Worm (Caenorhabditis elegans) whole organism, L4 larva: ENCODE measurements around the gene tofu-2.
A peak's percentile ranks its signal among the peaks of the same experiment; 100 is the strongest.

Experiments used
- F49E8.2 ChIP-seq: sonication (generic microtip); optimal IDR thresholded peaks from 2 replicates; lab custom pipeline; 2016; ENCODE audit warnings: missing compliant biosample characterization, mild to moderate bottlenecking, missing genetic modification characterization, borderline replicate concordance
- Y48G9A.11 ChIP-seq: fragments of 200-800 bp; sonication (Bioruptor generic); IDR thresholded peaks from 2 replicates; pipeline ENCODE4 v1.3.6; 2022; ENCODE audit warnings: missing genetic modification reagents, missing genetic modification characterization, missing compliant biosample characterization
- ZK337.2 ChIP-seq: fragments of 200-800 bp; sonication (Bioruptor generic); IDR thresholded peaks from 2 replicates; pipeline ENCODE4 v1.3.6; 2022; ENCODE audit warnings: missing genetic modification reagents, missing genetic modification characterization, missing compliant biosample characterization
- ZK546.5 ChIP-seq, 2 experiments: sonication (generic microtip); optimal IDR thresholded peaks; 2 replicates each; lab custom pipeline; 2017; ENCODE audit warnings: missing biosample characterization in 2 of 2, missing genetic modification characterization in 2 of 2
- aha-1 ChIP-seq: fragments of 150-350 bp; peaks from one replicate; lab custom pipeline; 2014; ENCODE audit warnings: missing biosample characterization, missing genetic modification characterization
- ceh-28 ChIP-seq: fragments of 150-350 bp; optimal IDR thresholded peaks from 2 replicates; lab custom pipeline; 2014; ENCODE audit warnings: missing biosample characterization, missing genetic modification reagents, missing genetic modification characterization
- ceh-32 ChIP-seq: sonication (generic microtip); optimal IDR thresholded peaks from 2 replicates; lab custom pipeline; 2016; ENCODE audit warnings: mild to moderate bottlenecking, missing genetic modification characterization, missing compliant biosample characterization; ENCODE audit not compliant: poor library complexity
- ces-1 ChIP-seq: fragments of 150-350 bp; sonication (generic microtip); optimal IDR thresholded peaks from 4 replicates; lab custom pipeline; 2014; ENCODE audit warnings: missing biosample characterization, missing genetic modification reagents, missing genetic modification characterization
- daf-16 ChIP-seq, 3 experiments: sonication (generic microtip); optimal IDR thresholded peaks; 2 replicates each; lab custom pipeline; 2016 to 2017; ENCODE audit warnings: missing genetic modification characterization in 3 of 3, missing genetic modification reagents in 3 of 3, mild to moderate bottlenecking in 2 of 3, missing compliant biosample characterization in 2 of 3, missing biosample characterization in 1 of 3, moderate library complexity in 1 of 3
- dmd-6 ChIP-seq: fragments of 200-800 bp; sonication (Bioruptor generic); IDR thresholded peaks from 2 replicates; pipeline ENCODE4 v1.3.6; 2022; ENCODE audit warnings: missing genetic modification reagents, missing genetic modification characterization, missing compliant biosample characterization
- dpl-1 ChIP-seq: fragments of 150-350 bp; optimal IDR thresholded peaks from 2 replicates; lab custom pipeline; 2014; ENCODE audit warnings: missing biosample characterization, missing genetic modification reagents, missing genetic modification characterization
- dve-1 ChIP-seq: sonication (generic microtip); optimal IDR thresholded peaks from 2 replicates; lab custom pipeline; 2017; ENCODE audit warnings: antibody characterized with exemption, mild to moderate bottlenecking, missing genetic modification characterization, missing compliant biosample characterization; ENCODE audit not compliant: insufficient read depth
- hlh-11 ChIP-seq: fragments of 200-800 bp; sonication (Bioruptor generic); optimal IDR thresholded peaks from 2 replicates; lab custom pipeline; 2018; ENCODE audit warnings: mild to moderate bottlenecking, missing genetic modification characterization, missing compliant biosample characterization
- hlh-30 ChIP-seq: sonication (generic microtip); optimal IDR thresholded peaks from 2 replicates; lab custom pipeline; 2017; ENCODE audit warnings: antibody characterized with exemption, mild to moderate bottlenecking, missing genetic modification characterization, missing compliant biosample characterization; ENCODE audit not compliant: insufficient read depth
- hmg-1.1 ChIP-seq: fragments of 200-800 bp; sonication (Bioruptor generic); IDR thresholded peaks from 2 replicates; pipeline ENCODE4 v1.3.6; 2022; ENCODE audit warnings: missing genetic modification reagents, missing genetic modification characterization, missing compliant biosample characterization
- lir-3 ChIP-seq: sonication (generic microtip); optimal IDR thresholded peaks from 2 replicates; lab custom pipeline; 2016; ENCODE audit warnings: mild to moderate bottlenecking, missing genetic modification characterization, missing compliant biosample characterization
- madf-9 ChIP-seq: fragments of 200-800 bp; sonication (Bioruptor generic); conservative IDR thresholded peaks from 2 replicates; pipeline ENCODE4 v1.3.6; 2022; ENCODE audit warnings: missing genetic modification reagents, missing genetic modification characterization, missing compliant biosample characterization
- mdt-29 ChIP-seq: fragments of 200-800 bp; sonication (Bioruptor generic); IDR thresholded peaks from 2 replicates; pipeline ENCODE4 v1.3.6; 2022; ENCODE audit warnings: missing genetic modification reagents, missing genetic modification characterization, missing compliant biosample characterization
- mep-1 ChIP-seq: fragments of 150-350 bp; sonication (generic microtip); optimal IDR thresholded peaks from 3 replicates; lab custom pipeline; 2014; ENCODE audit warnings: missing biosample characterization, missing genetic modification characterization
- mxl-2 ChIP-seq: fragments of 200-800 bp; sonication (Bioruptor generic); conservative IDR thresholded peaks from 2 replicates; pipeline ENCODE4 v1.3.6; 2022; ENCODE audit warnings: missing genetic modification reagents, missing genetic modification characterization, missing compliant biosample characterization
- nhr-102 ChIP-seq: sonication (generic microtip); optimal IDR thresholded peaks from 2 replicates; lab custom pipeline; 2016; ENCODE audit warnings: mild to moderate bottlenecking, missing genetic modification characterization, moderate library complexity, missing compliant biosample characterization
- nhr-11 ChIP-seq: fragments of 150-350 bp; optimal IDR thresholded peaks from 2 replicates; lab custom pipeline; 2014; ENCODE audit warnings: missing biosample characterization, missing genetic modification characterization
- nhr-111 ChIP-seq: fragments of 200-800 bp; sonication (Bioruptor generic); optimal IDR thresholded peaks from 2 replicates; lab custom pipeline; 2018; ENCODE audit warnings: mild to moderate bottlenecking, missing genetic modification characterization, missing compliant biosample characterization
- nhr-28 ChIP-seq: fragments of 150-350 bp; optimal IDR thresholded peaks from 2 replicates; lab custom pipeline; 2014; ENCODE audit warnings: missing biosample characterization, missing genetic modification characterization
- nhr-6 ChIP-seq: fragments of 150-350 bp; optimal IDR thresholded peaks from 2 replicates; lab custom pipeline; 2014; ENCODE audit warnings: missing biosample characterization, missing genetic modification characterization
- pha-4 ChIP-seq, 2 experiments: fragments of 150-350 bp in 1 of 2; fragments of 200-800 bp in 1 of 2; sonication (Bioruptor generic) in 1 of 2; IDR thresholded peaks in 1 of 2; optimal IDR thresholded peaks in 1 of 2; 2 replicates each; pipeline versions ENCODE4 v1.3.6 to Lab custom; 2014 to 2022; ENCODE audit warnings: missing genetic modification characterization in 2 of 2, missing genetic modification reagents in 2 of 2, missing biosample characterization in 1 of 2, missing compliant biosample characterization in 1 of 2
- php-3 ChIP-seq: fragments of 200-800 bp; sonication (Bioruptor generic); IDR thresholded peaks from 2 replicates; pipeline ENCODE4 v1.3.6; 2022; ENCODE audit warnings: missing genetic modification reagents, missing genetic modification characterization, missing compliant biosample characterization
- pqm-1 ChIP-seq: sonication (generic microtip); optimal IDR thresholded peaks from 2 replicates; lab custom pipeline; 2017; ENCODE audit warnings: missing biosample characterization, missing genetic modification characterization
- snpc-4 ChIP-seq: fragments of 150-350 bp; optimal IDR thresholded peaks from 2 replicates; lab custom pipeline; 2014; ENCODE audit warnings: missing biosample characterization, missing genetic modification characterization
- spr-1 ChIP-seq: sonication (generic microtip); optimal IDR thresholded peaks from 2 replicates; lab custom pipeline; 2016; ENCODE audit warnings: mild to moderate bottlenecking, missing genetic modification characterization, missing compliant biosample characterization
- tag-97 ChIP-seq: fragments of 200-800 bp; sonication (Bioruptor generic); IDR thresholded peaks from 2 replicates; pipeline ENCODE4 v1.3.6; 2022; ENCODE audit warnings: missing genetic modification characterization, missing compliant biosample characterization
- unc-39 ChIP-seq: sonication (generic microtip); optimal IDR thresholded peaks from 2 replicates; lab custom pipeline; 2017; ENCODE audit warnings: missing biosample characterization, missing genetic modification characterization
- unc-62 ChIP-seq, 3 experiments: fragments of 150-350 bp in 1 of 3; sonication (generic microtip); optimal IDR thresholded peaks in 2 of 3; peaks in 1 of 3; 1 replicate in 1 of 3; 2 replicates in 2 of 3; lab custom pipeline; 2014 to 2017; ENCODE audit warnings: missing biosample characterization in 3 of 3, missing genetic modification characterization in 3 of 3, missing genetic modification reagents in 3 of 3, missing genotype in 1 of 3
- zag-1 ChIP-seq: fragments of 150-350 bp; optimal IDR thresholded peaks from 2 replicates; lab custom pipeline; 2014; ENCODE audit warnings: missing biosample characterization, missing genetic modification characterization

tofu-2 gene

ce11 chrV:7051133-7051765 is at the start of gene tofu-2, which contains the start of gene spig-1:
Gene tofu-2 (minus strand): TSS chrV:7051248.
Gene spig-1 (plus strand): TSS chrV:7051715.
- TF ChIP-seq ceh-28 (tag; lab: Kevin White, UChicago) (no peak), Y48G9A.11 (GFP tag; lab: Robert Waterston, UW) (peak; percentile 96), aha-1 (tag; lab: Kevin White, UChicago) (no peak), nhr-11 (no peak)

DNA sequence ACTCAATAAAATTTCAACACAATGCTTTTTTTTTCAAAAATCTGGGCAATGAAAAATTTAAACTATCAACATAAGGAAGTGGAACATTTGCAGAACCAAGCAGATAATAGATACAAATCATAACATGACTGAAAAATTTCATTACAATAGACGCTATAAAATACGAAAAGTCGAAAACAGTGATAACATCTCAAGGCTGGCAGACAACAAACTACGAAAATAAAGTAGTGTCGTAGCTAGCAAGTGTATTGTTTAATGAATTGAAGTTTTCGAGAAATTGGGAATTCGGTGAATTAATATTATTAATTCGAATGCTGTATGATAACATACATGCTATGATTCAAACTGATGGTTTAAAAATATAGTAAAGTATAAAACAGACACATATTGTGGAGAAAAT is 45.8 kb upstream of the tofu-2 start:
- no peak for TF ChIP-seq unc-39 (tag; lab: Kevin White, UChicago)
- peak; percentile 92 for TF ChIP-seq nhr-28 (tag; lab: Kevin White, UChicago)
- peak in 1 of 2 experiments; percentile 39 for TF ChIP-seq unc-62 (GFP tag; optimal IDR thresholded peaks at IDR 0.05 in 1 of 2; lab: Kevin White, UChicago)
- no peak for TF ChIP-seq unc-62 (tag; optimal IDR thresholded peaks at IDR 0.05; lab: Kevin White, UChicago)

DNA sequence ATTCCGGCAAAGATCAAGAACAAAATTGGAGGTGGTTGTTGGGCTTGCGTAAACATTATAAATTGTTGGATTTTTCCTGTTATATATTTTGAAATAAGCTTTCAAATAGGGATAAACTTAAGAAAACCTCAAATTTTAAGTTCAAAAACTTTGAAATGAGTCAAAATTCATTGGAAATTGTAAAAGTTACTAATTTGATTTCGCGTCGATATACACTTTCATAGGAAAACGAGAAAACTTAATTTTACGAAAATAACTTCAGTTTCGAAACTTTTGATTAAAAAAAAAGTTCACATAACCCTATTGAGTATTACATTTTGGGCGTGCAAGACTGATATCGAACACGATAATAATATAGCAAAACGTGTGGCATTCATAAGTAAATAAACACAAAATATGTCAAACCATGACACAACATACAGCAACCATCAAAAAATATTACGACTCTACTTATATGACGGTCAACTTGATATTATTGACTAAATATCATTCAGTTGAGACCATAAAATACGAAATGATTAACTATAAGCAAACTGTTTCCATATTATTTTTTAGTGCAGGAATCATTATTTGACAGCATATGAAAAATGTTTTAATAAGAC is 45.2 kb upstream of the tofu-2 start:
- TF ChIP-seq php-3 (GFP tag; lab: Robert Waterston, UW) (0 out of 2 replicates have a peak, but pooled peaks have one; percentile 21), dve-1 (peak; percentile 24), daf-16 (GFP tag; optimal IDR thresholded peaks at IDR 0.05; lab: Kevin White, UChicago) (no peak), daf-16 (tag; optimal IDR thresholded peaks at IDR 0.05; lab: Kevin White, UChicago) (peak; percentile 88), pha-4 (GFP tag; IDR thresholded peaks at IDR 0.05; lab: Robert Waterston, UW) (no peak), pha-4 (tag; optimal IDR thresholded peaks at IDR 0.05; lab: Kevin White, UChicago) (peak; percentile 3), ces-1 (no peak), tag-97 (GFP tag; lab: Robert Waterston, UW) (no peak), nhr-28 (tag; lab: Kevin White, UChicago) (peak; percentile 64)

- TF ChIP-seq nhr-102, result peak; percentile 44
- no peak for TF ChIP-seq nhr-6
- TF ChIP-seq mep-1 (tag; lab: Kevin White, UChicago), result peak; percentile 25
- no peak for TF ChIP-seq ceh-32
- TF ChIP-seq nhr-11, result no peak
- TF ChIP-seq daf-16 (GFP tag; optimal IDR thresholded peaks at IDR 0.05; lab: Kevin White, UChicago), result no peak
- peak; percentile 57 for TF ChIP-seq daf-16 (tag; optimal IDR thresholded peaks at IDR 0.05; lab: Kevin White, UChicago)
- peak in 1 of 2 experiments; percentile 48 for TF ChIP-seq unc-62 (GFP tag; optimal IDR thresholded peaks at IDR 0.05 in 1 of 2; lab: Kevin White, UChicago)
- TF ChIP-seq unc-62 (tag; optimal IDR thresholded peaks at IDR 0.05; lab: Kevin White, UChicago), result no peak
- peak; percentile 2 for TF ChIP-seq hlh-30 (tag; lab: Kevin White, UChicago)
- TF ChIP-seq nhr-111 (GFP tag; lab: Kevin White, UChicago), result no peak
- TF ChIP-seq php-3 (GFP tag; lab: Robert Waterston, UW), result 0 out of 2 replicates have a peak, but pooled peaks have one; percentile 30
- no peak for TF ChIP-seq lir-3 (tag; lab: Kevin White, UChicago)
- no peak for TF ChIP-seq spr-1
- no peak for TF ChIP-seq mdt-29 (GFP tag; lab: Robert Waterston, UW)
- no peak for TF ChIP-seq dpl-1 (GFP tag; lab: Kevin White, UChicago)
- no peak for TF ChIP-seq zag-1 (tag; lab: Kevin White, UChicago)
- no peak for TF ChIP-seq snpc-4 (tag; lab: Kevin White, UChicago)
- TF ChIP-seq madf-9 (GFP tag; lab: Robert Waterston, UW), result no peak
- TF ChIP-seq ZK337.2, result no peak
- peak; percentile 84 for TF ChIP-seq pqm-1
- peak; percentile 54 for TF ChIP-seq dve-1
- TF ChIP-seq mxl-2, result 0 out of 2 replicates have a peak, but pooled peaks have one; percentile 44
- 0 out of 2 replicates have a peak, but pooled peaks have one; percentile 30 for TF ChIP-seq dmd-6 (GFP tag; lab: Robert Waterston, UW)
- TF ChIP-seq F49E8.2 (tag; lab: Kevin White, UChicago), result no peak
- TF ChIP-seq hmg-1.1 (GFP tag; lab: Robert Waterston, UW), result no peak
- TF ChIP-seq nhr-28 (tag; lab: Kevin White, UChicago), result peak; percentile 91
- TF ChIP-seq ZK546.5 (tag; optimal IDR thresholded peaks at IDR 0.05; lab: Kevin White, UChicago), result no peak
- TF ChIP-seq hlh-11, result peak; percentile 50
Measured at ce11 chrV:7095254-7095990, 44.4 kb upstream of the tofu-2 start.
